Worm (Caenorhabditis elegans) whole organism, L1 larva: ENCODE measurements around the gene T24H10.4.

Source experiments
- C16A3.4 ChIP-seq: fragments of 150-350 bp; optimal IDR thresholded peaks from 2 replicates; lab custom pipeline; 2014; ENCODE audit warnings: missing biosample characterization, missing genetic modification characterization
- aly-2 ChIP-seq: fragments of 150-350 bp; optimal IDR thresholded peaks from 2 replicates; lab custom pipeline; 2014; ENCODE audit warnings: missing biosample characterization, missing genetic modification characterization
- blmp-1 ChIP-seq: fragments of 150-350 bp; optimal IDR thresholded peaks from 2 replicates; lab custom pipeline; 2014; ENCODE audit warnings: missing biosample characterization, missing genetic modification characterization
- ceh-63 ChIP-seq: fragments of 200-800 bp; sonication (Bioruptor generic); optimal IDR thresholded peaks from 2 replicates; lab custom pipeline; 2018; ENCODE audit warnings: mild to moderate bottlenecking, missing genetic modification characterization, missing compliant biosample characterization
- ceh-82 ChIP-seq, 3 experiments: fragments of 150-350 bp in 1 of 3; sonication (generic microtip) in 2 of 3; optimal IDR thresholded peaks; 2 replicates each; lab custom pipeline; 2014 to 2017; ENCODE audit warnings: missing biosample characterization in 3 of 3, missing genetic modification characterization in 3 of 3
- dpl-1 ChIP-seq, 3 experiments: fragments of 150-350 bp in 2 of 3; sonication (generic microtip) in 1 of 3; optimal IDR thresholded peaks; 2 replicates each; lab custom pipeline; 2014 to 2017; ENCODE audit warnings: missing biosample characterization in 3 of 3, missing genetic modification characterization in 3 of 3, missing genetic modification reagents in 3 of 3
- efl-1 ChIP-seq, 4 experiments: fragments of 150-350 bp; optimal IDR thresholded peaks in 3 of 4; peaks in 1 of 4; 1 replicate in 1 of 4; 2 replicates in 3 of 4; lab custom pipeline; 2014; ENCODE audit warnings: missing biosample characterization in 2 of 4, missing genetic modification characterization in 2 of 4, missing genetic modification reagents in 2 of 4
- efl-3 ChIP-seq: fragments of 200-800 bp; sonication (Bioruptor generic); optimal IDR thresholded peaks from 2 replicates; lab custom pipeline; 2018; ENCODE audit warnings: mild to moderate bottlenecking, missing genetic modification characterization, missing compliant biosample characterization
- egl-27 ChIP-seq, 2 experiments: fragments of 150-350 bp in 1 of 2; sonication (generic microtip); optimal IDR thresholded peaks; 3 replicates each; lab custom pipeline; 2017 to 2018; ENCODE audit warnings: missing biosample characterization in 2 of 2, missing genetic modification characterization in 2 of 2, missing genetic modification reagents in 2 of 2
- elt-2 ChIP-seq: sonication (generic microtip); optimal IDR thresholded peaks from 2 replicates; lab custom pipeline; 2016; ENCODE audit warnings: missing genetic modification characterization, mild to moderate bottlenecking, inconsistent platforms, missing compliant biosample characterization, missing genetic modification reagents
- elt-3 ChIP-seq, 6 experiments: fragments of 150-350 bp in 1 of 6; sonication (generic microtip); optimal IDR thresholded peaks; 2 replicates each; lab custom pipeline; 2017 to 2018; ENCODE audit warnings: missing biosample characterization in 6 of 6, missing genetic modification characterization in 6 of 6, inconsistent platforms in 1 of 6
- isw-1 ChIP-seq: fragments of 200-800 bp; sonication (Bioruptor generic); IDR thresholded peaks from 2 replicates; pipeline ENCODE4 v1.3.6; 2022; ENCODE audit warnings: missing genetic modification characterization, missing compliant biosample characterization
- lin-13 ChIP-seq: fragments of 150-350 bp; optimal IDR thresholded peaks from 2 replicates; lab custom pipeline; 2014; ENCODE audit warnings: missing biosample characterization, missing genetic modification reagents, missing genetic modification characterization
- lin-14 ChIP-seq: fragments of 200-800 bp; sonication (Bioruptor generic); optimal IDR thresholded peaks from 2 replicates; lab custom pipeline; 2018; ENCODE audit warnings: mild to moderate bottlenecking, missing genetic modification characterization, moderate library complexity, missing compliant biosample characterization
- lin-39 ChIP-seq: fragments of 150-350 bp; optimal IDR thresholded peaks from 2 replicates; lab custom pipeline; 2014; ENCODE audit warnings: missing biosample characterization, missing genetic modification reagents, missing genetic modification characterization
- lsy-2 ChIP-seq, 2 experiments: fragments of 150-350 bp; optimal IDR thresholded peaks; 2 replicates each; lab custom pipeline; 2014; ENCODE audit warnings: missing biosample characterization in 2 of 2, missing genetic modification characterization in 2 of 2
- mdl-1 ChIP-seq, 2 experiments: fragments of 150-350 bp; optimal IDR thresholded peaks; 2 replicates each; lab custom pipeline; 2014 to 2017; ENCODE audit warnings: missing biosample characterization in 2 of 2, missing genetic modification characterization in 2 of 2, inconsistent platforms in 1 of 2
- nhr-11 ChIP-seq: fragments of 150-350 bp; optimal IDR thresholded peaks from 2 replicates; lab custom pipeline; 2014; ENCODE audit warnings: missing biosample characterization, missing genetic modification characterization
- nhr-12 ChIP-seq: sonication (generic microtip); optimal IDR thresholded peaks from 2 replicates; lab custom pipeline; 2017; ENCODE audit warnings: missing biosample characterization, missing genetic modification characterization
- nhr-20 ChIP-seq: sonication (generic microtip); optimal IDR thresholded peaks from 2 replicates; lab custom pipeline; 2016; ENCODE audit warnings: mild to moderate bottlenecking, missing genetic modification characterization, missing compliant biosample characterization
- nhr-28 ChIP-seq: fragments of 150-350 bp; optimal IDR thresholded peaks from 2 replicates; lab custom pipeline; 2014; ENCODE audit warnings: missing biosample characterization, missing genetic modification characterization
- nhr-47 ChIP-seq: sonication (generic microtip); optimal IDR thresholded peaks from 2 replicates; lab custom pipeline; 2016; ENCODE audit warnings: mild to moderate bottlenecking, missing genetic modification characterization, moderate library complexity, missing compliant biosample characterization
- nhr-71 ChIP-seq: sonication (generic microtip); optimal IDR thresholded peaks from 2 replicates; lab custom pipeline; 2016; ENCODE audit warnings: mild to moderate bottlenecking, missing genetic modification characterization, moderate library complexity, missing compliant biosample characterization
- nhr-76 ChIP-seq: sonication (generic microtip); optimal IDR thresholded peaks from 2 replicates; lab custom pipeline; 2017; ENCODE audit warnings: missing biosample characterization, missing genetic modification characterization
- nhr-85 ChIP-seq: sonication (generic microtip); peaks from one replicate; lab custom pipeline; 2016; ENCODE audit warnings: missing genetic modification characterization, inconsistent platforms, missing compliant biosample characterization
- nhr-90 ChIP-seq: sonication (generic microtip); optimal IDR thresholded peaks from 2 replicates; lab custom pipeline; 2016; ENCODE audit warnings: mild to moderate bottlenecking, missing genetic modification characterization, missing compliant biosample characterization; ENCODE audit not compliant: poor library complexity
- pag-3 ChIP-seq: sonication (generic microtip); optimal IDR thresholded peaks from 2 replicates; lab custom pipeline; 2017; ENCODE audit warnings: missing genetic modification characterization, mild to moderate bottlenecking, missing compliant biosample characterization, antibody characterized with exemption, borderline replicate concordance; ENCODE audit not compliant: insufficient read depth
- rnt-1 ChIP-seq: sonication (generic microtip); optimal IDR thresholded peaks from 2 replicates; lab custom pipeline; 2016; ENCODE audit warnings: mild to moderate bottlenecking, missing genetic modification characterization, moderate library complexity, missing compliant biosample characterization
- skn-1 ChIP-seq: fragments of 150-350 bp; optimal IDR thresholded peaks from 2 replicates; lab custom pipeline; 2014; ENCODE audit warnings: missing biosample characterization, missing genetic modification characterization
- snu-23 ChIP-seq: sonication (generic microtip); optimal IDR thresholded peaks from 2 replicates; lab custom pipeline; 2016; ENCODE audit warnings: missing genetic modification characterization, missing compliant biosample characterization
- sox-4 ChIP-seq: sonication (generic microtip); optimal IDR thresholded peaks from 2 replicates; lab custom pipeline; 2016; ENCODE audit warnings: missing genetic modification characterization, missing compliant biosample characterization
- sptf-1 ChIP-seq: fragments of 150-350 bp; optimal IDR thresholded peaks from 2 replicates; lab custom pipeline; 2014; ENCODE audit warnings: missing biosample characterization, missing genetic modification characterization
- sup-37 ChIP-seq: fragments of 200-800 bp; sonication (Bioruptor generic); optimal IDR thresholded peaks from 2 replicates; lab custom pipeline; 2018; ENCODE audit warnings: mild to moderate bottlenecking, missing genetic modification characterization, missing compliant biosample characterization
- tbx-2 ChIP-seq: sonication (generic microtip); optimal IDR thresholded peaks from 2 replicates; lab custom pipeline; 2016; ENCODE audit warnings: missing genetic modification characterization, missing compliant biosample characterization
- unc-62 ChIP-seq: fragments of 150-350 bp; optimal IDR thresholded peaks from 2 replicates; lab custom pipeline; 2014; ENCODE audit warnings: missing biosample characterization, missing genetic modification reagents, missing genetic modification characterization
- vab-15 ChIP-seq: sonication (generic microtip); optimal IDR thresholded peaks from 2 replicates; lab custom pipeline; 2017; ENCODE audit warnings: missing genotype, mild to moderate bottlenecking, missing genetic modification characterization, missing compliant biosample characterization
- xbp-1 ChIP-seq: sonication (generic microtip); optimal IDR thresholded peaks from 2 replicates; lab custom pipeline; 2016; ENCODE audit warnings: missing genetic modification characterization, missing compliant biosample characterization
- zag-1 ChIP-seq: fragments of 150-350 bp; optimal IDR thresholded peaks from 2 replicates; lab custom pipeline; 2014; ENCODE audit warnings: missing biosample characterization, missing genetic modification characterization
- zip-4 ChIP-seq: fragments of 200-800 bp; sonication (Bioruptor generic); optimal IDR thresholded peaks from 2 replicates; lab custom pipeline; 2018; ENCODE audit warnings: mild to moderate bottlenecking, missing genetic modification characterization, moderate library complexity, missing compliant biosample characterization
- ztf-11 ChIP-seq, 2 experiments: sonication (generic microtip); optimal IDR thresholded peaks; 2 replicates each; lab custom pipeline; 2016 to 2017; ENCODE audit warnings: missing genetic modification characterization in 2 of 2, missing biosample characterization in 1 of 2, missing compliant biosample characterization in 1 of 2
- ztf-4 ChIP-seq: fragments of 150-350 bp; optimal IDR thresholded peaks from 2 replicates; lab custom pipeline; 2014; ENCODE audit warnings: missing biosample characterization, missing genetic modification characterization

T24H10.4 gene

DNA sequence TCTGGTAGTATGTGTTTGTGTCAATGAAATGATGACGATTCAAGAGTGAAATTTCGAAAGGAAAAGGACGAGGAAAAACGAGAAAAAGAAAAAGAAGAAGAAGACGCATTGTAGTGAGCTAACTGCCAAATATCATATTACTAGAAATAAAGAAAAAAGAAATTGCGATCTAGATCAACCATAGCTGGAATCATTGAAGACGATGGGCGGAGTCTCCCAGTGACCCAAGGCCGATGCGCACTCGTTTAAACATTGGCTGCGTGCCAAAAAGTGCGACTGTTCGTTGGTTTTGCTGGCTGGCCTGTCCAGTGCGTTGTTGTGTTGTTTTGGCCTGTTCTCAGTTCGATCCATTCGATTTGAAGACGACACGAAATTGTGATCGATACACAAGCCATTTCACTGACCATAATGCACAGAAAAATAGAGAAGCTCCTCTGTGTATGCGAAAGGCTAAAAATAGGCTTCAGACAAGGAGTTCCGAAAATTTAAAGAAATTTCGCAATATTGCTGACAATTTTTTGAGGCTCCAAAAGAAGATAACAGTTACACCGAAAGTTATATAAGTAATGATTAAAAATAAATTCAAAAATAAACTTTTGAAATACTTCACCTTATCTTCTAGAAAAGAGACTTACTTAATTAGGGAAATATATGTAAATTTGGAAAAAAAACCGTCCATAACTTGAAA, 46.9 kb upstream of the T24H10.4 start:
- TF ChIP-seq nhr-11 (no peak), nhr-85 (tag; lab: Kevin White, UChicago) (peak; percentile 66), skn-1 (tag; lab: Kevin White, UChicago) (peak; percentile 60), efl-1 (optimal IDR thresholded peaks at IDR 0.05; lab: Kevin White, UChicago) (no peak), efl-1 (GFP tag; optimal IDR thresholded peaks at IDR 0.05 in 1 of 2; lab: Kevin White, UChicago) (peak in 1 of 2 experiments; percentile 21), nhr-28 (tag; lab: Kevin White, UChicago) (no peak), rnt-1 (tag; lab: Kevin White, UChicago) (peak; percentile 19)

DNA sequence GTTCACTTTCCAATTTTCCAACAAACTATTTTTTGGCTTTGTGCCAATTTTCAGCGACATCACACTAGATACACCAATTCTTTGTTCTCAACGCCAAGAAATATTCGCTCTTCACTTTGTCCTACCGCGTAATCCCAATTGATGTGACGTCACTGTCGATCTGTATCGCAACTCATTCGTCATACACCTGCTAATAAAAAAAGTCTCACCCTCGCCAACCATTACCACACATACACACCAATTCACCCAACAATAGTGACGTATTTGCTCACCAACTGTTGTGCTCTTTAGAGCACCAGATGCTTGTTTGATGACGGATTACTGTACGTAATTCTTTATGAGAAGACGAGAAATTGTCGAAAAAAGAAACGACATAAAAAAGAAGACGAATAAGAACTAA, 46.0 kb upstream of the T24H10.4 start:
- TF ChIP-seq mdl-1 (tag; optimal IDR thresholded peaks at IDR 0.05; lab: Kevin White, UChicago), result no peak
- no peak for TF ChIP-seq egl-27 (tag; optimal IDR thresholded peaks at IDR 0.05; lab: Kevin White, UChicago)
- TF ChIP-seq lin-13 (GFP tag; lab: Kevin White, UChicago), result no peak
- no peak for TF ChIP-seq isw-1
- TF ChIP-seq ztf-11 (tag; optimal IDR thresholded peaks at IDR 0.05; lab: Kevin White, UChicago), result peak in 1 of 2 experiments; percentile 58
- no peak for TF ChIP-seq lin-39 (tag; lab: Kevin White, UChicago)
- TF ChIP-seq dpl-1 (GFP tag; optimal IDR thresholded peaks at IDR 0.05; lab: Kevin White, UChicago), result no peak
- TF ChIP-seq C16A3.4, result no peak
- TF ChIP-seq nhr-47 (tag; lab: Kevin White, UChicago), result no peak
- no peak for TF ChIP-seq efl-3 (GFP tag; lab: Kevin White, UChicago)
- peak; percentile 7 for TF ChIP-seq nhr-71
- no peak for TF ChIP-seq ceh-63 (GFP tag; lab: Kevin White, UChicago)
- no peak for TF ChIP-seq xbp-1
- TF ChIP-seq vab-15 (tag; lab: Kevin White, UChicago), result no peak
- no peak for TF ChIP-seq nhr-76
- TF ChIP-seq nhr-12, result no peak
- no peak for TF ChIP-seq ceh-82 (tag; optimal IDR thresholded peaks at IDR 0.05; lab: Kevin White, UChicago)
- TF ChIP-seq nhr-11, result no peak
- TF ChIP-seq tbx-2, result peak; percentile 13

DNA sequence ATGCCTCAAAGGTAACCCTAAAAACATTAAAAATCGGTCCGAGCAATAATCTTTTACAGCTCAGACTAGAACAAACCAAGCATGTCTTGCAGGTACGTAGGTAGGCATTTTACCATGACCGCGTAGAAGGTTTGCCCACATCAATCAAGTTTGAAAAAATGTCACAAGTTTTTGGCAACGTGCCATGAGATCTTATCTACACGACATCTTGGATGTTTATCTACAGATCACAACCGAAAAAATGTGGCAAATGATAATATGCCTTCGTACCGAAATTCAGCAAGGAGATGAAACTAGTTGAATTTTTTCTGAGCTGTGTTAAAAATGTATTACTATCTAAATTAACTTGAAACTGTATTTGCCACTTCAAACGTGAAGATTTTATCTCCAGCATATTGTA, 44.9 kb upstream of the T24H10.4 start:
- TF ChIP-seq elt-3 (tag; optimal IDR thresholded peaks at IDR 0.05; lab: Kevin White, UChicago) (peak in 1 of 6 experiments; percentile 62), rnt-1 (tag; lab: Kevin White, UChicago) (peak; percentile 26), C16A3.4 (peak; percentile 2), blmp-1 (tag; lab: Kevin White, UChicago) (no peak), lin-14 (GFP tag; lab: Kevin White, UChicago) (peak; percentile 65), aly-2 (tag; lab: Kevin White, UChicago) (no peak), snu-23 (GFP tag; lab: Kevin White, UChicago) (peak; percentile 35), unc-62 (no peak), sup-37 (GFP tag; lab: Kevin White, UChicago) (no peak), elt-2 (tag; lab: Kevin White, UChicago) (no peak), mdl-1 (tag; optimal IDR thresholded peaks at IDR 0.05; lab: Kevin White, UChicago) (peak in 1 of 2 experiments; percentile 7), zag-1 (no peak), dpl-1 (GFP tag; optimal IDR thresholded peaks at IDR 0.05; lab: Kevin White, UChicago) (no peak), sox-4 (no peak), sptf-1 (tag; lab: Kevin White, UChicago) (no peak), efl-1 (optimal IDR thresholded peaks at IDR 0.05; lab: Kevin White, UChicago) (no peak), efl-1 (GFP tag; optimal IDR thresholded peaks at IDR 0.05 in 1 of 2; lab: Kevin White, UChicago) (peak in 1 of 2 experiments; percentile 28), ztf-4 (tag; lab: Kevin White, UChicago) (no peak), nhr-71 (peak; percentile 45), vab-15 (tag; lab: Kevin White, UChicago) (no peak), pag-3 (tag; lab: Kevin White, UChicago) (peak; percentile 32), nhr-85 (tag; lab: Kevin White, UChicago) (peak; percentile 91), efl-3 (GFP tag; lab: Kevin White, UChicago) (peak; percentile 20), nhr-12 (no peak), nhr-90 (tag; lab: Kevin White, UChicago) (no peak), lsy-2 (tag; optimal IDR thresholded peaks at IDR 0.05; lab: Kevin White, UChicago) (peak in 1 of 2 experiments; percentile 20), nhr-20 (peak; percentile 42), zip-4 (GFP tag; lab: Kevin White, UChicago) (no peak), lin-39 (tag; lab: Kevin White, UChicago) (peak; percentile 22)
- TF ChIP-seq, all 84 proteins: peak for 14
